Fruit fly (Drosophila melanogaster) whole organism, embryonic: Measurements from ENCODE around the gene Atat.

ENCODE experiments used
- Abd-B ChIP-seq: fragments of 200-800 bp; sonication (Bioruptor generic); optimal IDR thresholded peaks from 2 replicates; lab custom pipeline; 2018; ENCODE audit warnings: missing biosample characterization, mild to moderate bottlenecking, missing genetic modification characterization, moderate library complexity
- Adf1 ChIP-seq: fragments of 200-800 bp; sonication (Bioruptor generic); IDR thresholded peaks from 2 replicates; pipeline ENCODE4 v1.3.6; 2022; ENCODE audit warnings: missing biosample characterization, missing genetic modification characterization
- CG10321 ChIP-seq: fragments of 200-800 bp; sonication (Bioruptor generic); IDR thresholded peaks from 2 replicates; pipeline ENCODE4 v1.3.6; 2022; ENCODE audit warnings: missing biosample characterization, missing genetic modification characterization
- CG10565 ChIP-seq: fragments of 200-800 bp; sonication (Bioruptor generic); optimal IDR thresholded peaks from 3 replicates; lab custom pipeline; 2016; ENCODE audit warnings: missing biosample characterization, mild to moderate bottlenecking, missing genetic modification characterization
- CG11093 ChIP-seq: fragments of 200-800 bp; sonication (Bioruptor generic); IDR thresholded peaks from 3 replicates; pipeline ENCODE4 v1.3.6; 2022; ENCODE audit warnings: missing biosample characterization, missing genetic modification characterization
- CG11504 ChIP-seq: fragments of 200-800 bp; sonication (Bioruptor generic); optimal IDR thresholded peaks from 3 replicates; lab custom pipeline; 2019; ENCODE audit warnings: missing biosample characterization, mild to moderate bottlenecking, missing genetic modification characterization, moderate library complexity
- CG11695 ChIP-seq: fragments of 200-800 bp; sonication (Bioruptor generic); IDR thresholded peaks from 3 replicates; pipeline ENCODE4 v1.3.6; 2022; ENCODE audit warnings: missing biosample characterization, missing genetic modification characterization
- CG12299 ChIP-seq: fragments of 200-800 bp; sonication (Bioruptor generic); optimal IDR thresholded peaks from 2 replicates; lab custom pipeline; 2018; ENCODE audit warnings: missing biosample characterization, mild to moderate bottlenecking, missing genetic modification characterization
- CG1233 ChIP-seq: fragments of 200-800 bp; sonication (Bioruptor generic); optimal IDR thresholded peaks from 4 replicates; lab custom pipeline; 2018; ENCODE audit warnings: missing biosample characterization, mild to moderate bottlenecking, missing genetic modification characterization
- CG12391 ChIP-seq: fragments of 200-800 bp; sonication (Bioruptor generic); optimal IDR thresholded peaks from 3 replicates; lab custom pipeline; 2018; ENCODE audit warnings: missing biosample characterization, mild to moderate bottlenecking, missing genetic modification characterization, moderate library complexity
- CG15514 ChIP-seq: fragments of 200-800 bp; sonication (Bioruptor generic); optimal IDR thresholded peaks from 3 replicates; lab custom pipeline; 2017; ENCODE audit warnings: missing biosample characterization, missing genetic modification characterization, mild to moderate bottlenecking, moderate library complexity, missing genetic modification reagents
- CG1603 ChIP-seq: fragments of 200-800 bp; sonication (Bioruptor generic); optimal IDR thresholded peaks from 2 replicates; lab custom pipeline; 2019; ENCODE audit warnings: missing biosample characterization, mild to moderate bottlenecking, missing genetic modification characterization, moderate library complexity
- CG16863 ChIP-seq: fragments of 200-800 bp; sonication (Bioruptor generic); optimal IDR thresholded peaks from 3 replicates; lab custom pipeline; 2016; ENCODE audit warnings: missing biosample characterization, missing genetic modification characterization
- CG2678 ChIP-seq: fragments of 200-800 bp; sonication (Bioruptor generic); optimal IDR thresholded peaks from 3 replicates; lab custom pipeline; 2019; ENCODE audit warnings: missing biosample characterization, mild to moderate bottlenecking, missing genetic modification characterization, moderate library complexity
- CG31388 ChIP-seq: fragments of 200-800 bp; sonication (Bioruptor generic); optimal IDR thresholded peaks from 2 replicates; lab custom pipeline; 2016; ENCODE audit warnings: missing biosample characterization, missing genetic modification characterization
- CG3163 ChIP-seq: fragments of 200-800 bp; sonication (Bioruptor generic); optimal IDR thresholded peaks from 3 replicates; lab custom pipeline; 2016; ENCODE audit warnings: missing biosample characterization, missing genetic modification characterization
- CG4360 ChIP-seq: fragments of 200-800 bp; sonication (Bioruptor generic); IDR thresholded peaks from 2 replicates; pipeline ENCODE4 v1.3.6; 2022; ENCODE audit warnings: missing biosample characterization, missing genetic modification characterization
- CG4424 ChIP-seq: fragments of 200-800 bp; sonication (Bioruptor generic); optimal IDR thresholded peaks from 3 replicates; lab custom pipeline; 2016; ENCODE audit warnings: missing biosample characterization, missing genetic modification characterization
- CG5953 ChIP-seq: fragments of 200-800 bp; sonication (Bioruptor generic); IDR thresholded peaks from 2 replicates; pipeline ENCODE4 v1.3.6; 2022; ENCODE audit warnings: missing biosample characterization, missing genetic modification characterization
- CG7372 ChIP-seq: fragments of 200-800 bp; sonication (Bioruptor generic); IDR thresholded peaks from 2 replicates; pipeline ENCODE4 v1.3.6; 2022; ENCODE audit warnings: missing biosample characterization, missing genetic modification characterization
- Dbx ChIP-seq: fragments of 200-800 bp; sonication (Bioruptor generic); IDR thresholded peaks from 3 replicates; pipeline ENCODE4 v1.3.6; 2022; ENCODE audit warnings: missing biosample characterization, missing genetic modification characterization
- E2f2 ChIP-seq: fragments of 200-800 bp; sonication (Bioruptor generic); IDR thresholded peaks from 2 replicates; pipeline ENCODE4 v1.3.6; 2022; ENCODE audit warnings: missing biosample characterization, missing genetic modification characterization
- H2.0 ChIP-seq: fragments of 200-800 bp; sonication (Bioruptor generic); IDR thresholded peaks from 2 replicates; pipeline ENCODE4 v1.3.6; 2022; ENCODE audit warnings: missing biosample characterization, missing genetic modification characterization
- HLHmδ ChIP-seq: fragments of 200-800 bp; sonication (Bioruptor generic); optimal IDR thresholded peaks from 2 replicates; lab custom pipeline; 2018; ENCODE audit warnings: missing biosample characterization, mild to moderate bottlenecking, missing genetic modification characterization, moderate library complexity
- HmgD ChIP-seq: fragments of 200-800 bp; sonication (Bioruptor generic); optimal IDR thresholded peaks from 3 replicates; lab custom pipeline; 2016; ENCODE audit warnings: missing biosample characterization, missing genetic modification characterization
- Spps ChIP-seq: fragments of 200-800 bp; sonication (Bioruptor generic); optimal IDR thresholded peaks from 2 replicates; lab custom pipeline; 2018; ENCODE audit warnings: missing biosample characterization, mild to moderate bottlenecking, missing genetic modification characterization
- TFAM ChIP-seq: fragments of 200-800 bp; sonication (Bioruptor generic); optimal IDR thresholded peaks from 2 replicates; lab custom pipeline; 2017; ENCODE audit warnings: missing biosample characterization, missing genetic modification characterization, inconsistent platforms
- Tbp ChIP-seq: fragments of >200 bp; optimal IDR thresholded peaks from 2 replicates; lab custom pipeline; 2018; ENCODE audit warnings: missing biosample characterization, missing genetic modification characterization
- ash1 ChIP-seq: fragments of 200-800 bp; sonication (Bioruptor generic); optimal IDR thresholded peaks from 2 replicates; lab custom pipeline; 2018; ENCODE audit warnings: missing biosample characterization, mild to moderate bottlenecking, missing genetic modification characterization
- bcd ChIP-seq: fragments of 200-800 bp; sonication (Bioruptor generic); optimal IDR thresholded peaks from 2 replicates; lab custom pipeline; 2017; ENCODE audit warnings: missing biosample characterization, mild to moderate bottlenecking, missing genetic modification characterization
- chif ChIP-seq, 2 experiments: fragments of 200-800 bp; sonication (Bioruptor generic); optimal IDR thresholded peaks; 3 replicates each; lab custom pipeline; 2016; ENCODE audit warnings: missing biosample characterization in 2 of 2, missing genetic modification characterization in 2 of 2
- ci ChIP-seq: fragments of 200-800 bp; sonication (Bioruptor generic); IDR thresholded peaks from 3 replicates; pipeline ENCODE4 v1.3.6; 2022; ENCODE audit warnings: missing biosample characterization, missing genetic modification characterization
- fd3F ChIP-seq: fragments of 200-800 bp; sonication (Bioruptor generic); optimal IDR thresholded peaks from 2 replicates; lab custom pipeline; 2018; ENCODE audit warnings: missing biosample characterization, mild to moderate bottlenecking, missing genetic modification characterization, moderate library complexity
- fd64A ChIP-seq: fragments of 200-800 bp; sonication (Bioruptor generic); optimal IDR thresholded peaks from 3 replicates; lab custom pipeline; 2018; ENCODE audit warnings: missing biosample characterization, mild to moderate bottlenecking, missing genetic modification characterization
- gcm ChIP-seq: fragments of 200-800 bp; sonication (Bioruptor generic); optimal IDR thresholded peaks from 2 replicates; lab custom pipeline; 2019; ENCODE audit warnings: missing biosample characterization, mild to moderate bottlenecking, missing genetic modification characterization, moderate library complexity
- gfzf ChIP-seq: fragments of 200-800 bp; sonication (Bioruptor generic); optimal IDR thresholded peaks from 2 replicates; lab custom pipeline; 2016; ENCODE audit warnings: missing biosample characterization, mild to moderate bottlenecking, missing genetic modification characterization, moderate library complexity
- gt ChIP-seq: fragments of 200-800 bp; sonication (Bioruptor generic); IDR thresholded peaks from 2 replicates; pipeline ENCODE4 v1.3.6; 2022; ENCODE audit warnings: missing biosample characterization, missing genetic modification characterization
- hb ChIP-seq: fragments of 200-800 bp; sonication (Bioruptor generic); IDR thresholded peaks from 3 replicates; pipeline ENCODE4 v1.3.6; 2022; ENCODE audit warnings: missing biosample characterization, missing genetic modification characterization; ENCODE audit not compliant: partially characterized antibody
- hbn ChIP-seq: fragments of 200-800 bp; sonication (Bioruptor generic); IDR thresholded peaks from 2 replicates; pipeline ENCODE4 v1.3.6; 2022; ENCODE audit warnings: missing biosample characterization, missing genetic modification characterization; ENCODE audit not compliant: partially characterized antibody
- lmd ChIP-seq: fragments of 200-800 bp; sonication (Bioruptor generic); IDR thresholded peaks from 2 replicates; pipeline ENCODE4 v1.3.6; 2022; ENCODE audit warnings: missing biosample characterization, missing genetic modification characterization
- oc ChIP-seq: fragments of 200-800 bp; sonication (Bioruptor generic); optimal IDR thresholded peaks from 2 replicates; lab custom pipeline; 2018; ENCODE audit warnings: missing biosample characterization, mild to moderate bottlenecking, missing genetic modification characterization, moderate library complexity
- pho ChIP-seq: fragments of 200-800 bp; sonication (Bioruptor generic); optimal IDR thresholded peaks from 2 replicates; lab custom pipeline; 2016; ENCODE audit warnings: missing biosample characterization, missing genetic modification characterization
- pita ChIP-seq: fragments of 200-800 bp; sonication (Bioruptor generic); optimal IDR thresholded peaks from 2 replicates; lab custom pipeline; 2017; ENCODE audit warnings: missing biosample characterization, mild to moderate bottlenecking, missing genetic modification characterization
- ro ChIP-seq: fragments of 200-800 bp; sonication (Bioruptor generic); IDR thresholded peaks from 2 replicates; pipeline ENCODE4 v1.3.6; 2022; ENCODE audit warnings: missing biosample characterization, missing genetic modification characterization
- run ChIP-seq: fragments of 200-800 bp; sonication (Bioruptor generic); optimal IDR thresholded peaks from 3 replicates; lab custom pipeline; 2018; ENCODE audit warnings: missing biosample characterization, mild to moderate bottlenecking, missing genetic modification characterization
- sob ChIP-seq: fragments of 200-800 bp; sonication (Bioruptor generic); IDR thresholded peaks from 2 replicates; pipeline ENCODE4 v1.3.6; 2022; ENCODE audit warnings: missing biosample characterization, missing genetic modification characterization
- usp ChIP-seq: fragments of >200 bp; optimal IDR thresholded peaks from 2 replicates; lab custom pipeline; 2017; ENCODE audit warnings: missing biosample characterization, missing genetic modification characterization
- vfl ChIP-seq: fragments of 200-800 bp; sonication (Bioruptor generic); optimal IDR thresholded peaks from 2 replicates; lab custom pipeline; 2016; ENCODE audit warnings: missing biosample characterization, missing genetic modification characterization
- zfh1 ChIP-seq: fragments of 200-800 bp; sonication (Bioruptor generic); IDR thresholded peaks from 3 replicates; pipeline ENCODE4 v1.3.6; 2022; ENCODE audit warnings: missing biosample characterization, missing genetic modification characterization
- zfh2 ChIP-seq: fragments of 200-800 bp; sonication (Bioruptor generic); optimal IDR thresholded peaks from 2 replicates; lab custom pipeline; 2016; ENCODE audit warnings: missing biosample characterization, missing genetic modification characterization

Atat gene

dm6 chr3L:9410754-9411423, 15.7 kb downstream of the Atat start, which contains the start of the genes CG4022 and Cpsf5 (continued):
- TF ChIP-seq CG2678 (tag; lab: Kevin White, UChicago) (peak; percentile 85), usp (GFP tag; lab: Kevin White, UChicago) (no peak), HmgD (no peak), run (peak; percentile 54), vfl (peak; percentile 54), gfzf (GFP tag; lab: Kevin White, UChicago) (peak; percentile 71), bcd (GFP tag; lab: Kevin White, UChicago) (peak; percentile 73), pho (GFP tag; lab: Kevin White, UChicago) (peak; percentile 67), Adf1 (GFP tag; lab: Robert Waterston, UW) (peak; percentile 61; the same call in 1 of the 2 replicates), Tbp (GFP tag; lab: Kevin White, UChicago) (no peak), CG3163 (GFP tag; lab: Kevin White, UChicago) (peak; percentile 18), CG16863 (peak; percentile 45), oc (tag; lab: Kevin White, UChicago) (peak; percentile 63), CG12299 (peak; percentile 84), Spps (tag; lab: Kevin White, UChicago) (peak; percentile 67), CG5953 (GFP tag; lab: Robert Waterston, UW) (peak; percentile 1; the same call in 1 of the 2 replicates), CG12391 (tag; lab: Kevin White, UChicago) (peak; percentile 95), fd3F (GFP tag; lab: Kevin White, UChicago) (peak; percentile 87), CG11093 (GFP tag; lab: Robert Waterston, UW) (peak; percentile 76; the same call in 2 of the 3 replicates), TFAM (GFP tag; lab: Kevin White, UChicago) (no peak), ci (GFP tag; lab: Robert Waterston, UW) (peak; percentile 90), zfh2 (GFP tag; lab: Kevin White, UChicago) (peak; percentile 72), zfh1 (GFP tag; lab: Robert Waterston, UW) (peak; percentile 83), E2f2 (GFP tag; lab: Robert Waterston, UW) (peak; percentile 70), ro (GFP tag; lab: Robert Waterston, UW) (no peak), chif (GFP tag; optimal IDR thresholded peaks at IDR 0.05; lab: Kevin White, UChicago) (peak; percentile 63 to 70), sob (peak; percentile 87), HLHmδ (GFP tag; lab: Kevin White, UChicago) (no peak), CG11695 (GFP tag; lab: Robert Waterston, UW) (peak; percentile 73), ash1 (GFP tag; lab: Kevin White, UChicago) (no peak), CG4360 (GFP tag; lab: Robert Waterston, UW) (no peak), CG15514 (peak; percentile 100), fd64A (GFP tag; lab: Kevin White, UChicago) (no peak), gcm (peak; percentile 78), pita (no peak), CG1233 (peak; percentile 42), CG10565 (GFP tag; lab: Kevin White, UChicago) (no peak), hbn (GFP tag; lab: Robert Waterston, UW) (no peak), hb (GFP tag; lab: Robert Waterston, UW) (no peak), CG7372 (GFP tag; lab: Robert Waterston, UW) (peak; percentile 84), CG4424 (peak; percentile 86), CG10321 (GFP tag; lab: Robert Waterston, UW) (peak; percentile 40; the same call in 1 of the 2 replicates), H2.0 (GFP tag; lab: Robert Waterston, UW) (peak; percentile 81), gt (GFP tag; lab: Robert Waterston, UW) (peak; percentile 40; the same call in 1 of the 2 replicates), Dbx (GFP tag; lab: Robert Waterston, UW) (peak; percentile 93), CG1603 (tag; lab: Kevin White, UChicago) (peak; percentile 64), Abd-B (GFP tag; lab: Kevin White, UChicago) (peak; percentile 86), CG31388 (GFP tag; lab: Kevin White, UChicago) (peak; percentile 46), lmd (GFP tag; lab: Robert Waterston, UW) (peak; percentile 81), CG11504 (tag; lab: Kevin White, UChicago) (peak; percentile 82)
